Fruit fly (Drosophila melanogaster) whole organism, embryonic: ENCODE data around the gene Inx5.

Experiments used
- Asciz ChIP-seq: fragments of 200-800 bp; sonication (Bioruptor generic); optimal IDR thresholded peaks from 2 replicates; lab custom pipeline; 2017; ENCODE audit warnings: missing biosample characterization, mild to moderate bottlenecking, missing genetic modification characterization, missing genetic modification reagents
- B-H2 ChIP-seq: fragments of 200-800 bp; sonication (Bioruptor generic); optimal IDR thresholded peaks from 2 replicates; lab custom pipeline; 2018; ENCODE audit warnings: missing biosample characterization, mild to moderate bottlenecking, missing genetic modification characterization
- CG1024 ChIP-seq: fragments of 200-800 bp; sonication (Bioruptor generic); IDR thresholded peaks from 2 replicates; pipeline ENCODE4 v1.3.6; 2022; ENCODE audit warnings: missing biosample characterization, missing genetic modification characterization
- CG12155 ChIP-seq: fragments of 200-800 bp; sonication (Bioruptor generic); optimal IDR thresholded peaks from 3 replicates; lab custom pipeline; 2016; ENCODE audit warnings: missing biosample characterization, missing genetic modification characterization
- CG13287 ChIP-seq: fragments of 200-800 bp; sonication (Bioruptor generic); IDR thresholded peaks from 2 replicates; pipeline ENCODE4 v1.3.6; 2022; ENCODE audit warnings: missing biosample characterization, missing genetic modification characterization; ENCODE audit not compliant: partially characterized antibody
- CG13775 ChIP-seq: fragments of 200-800 bp; sonication (Bioruptor generic); optimal IDR thresholded peaks from 3 replicates; lab custom pipeline; 2017; ENCODE audit warnings: missing biosample characterization, mild to moderate bottlenecking, missing genetic modification characterization
- CG1647 ChIP-seq: fragments of 200-800 bp; sonication (Bioruptor generic); optimal IDR thresholded peaks from 3 replicates; lab custom pipeline; 2016; ENCODE audit warnings: missing biosample characterization, missing genetic modification characterization
- CG16815 ChIP-seq: fragments of 200-800 bp; sonication (Bioruptor generic); optimal IDR thresholded peaks from 3 replicates; lab custom pipeline; 2017; ENCODE audit warnings: missing biosample characterization, mild to moderate bottlenecking, missing genetic modification characterization
- CG17186 ChIP-seq: fragments of 200-800 bp; sonication (Bioruptor generic); optimal IDR thresholded peaks from 3 replicates; lab custom pipeline; 2017; ENCODE audit warnings: missing biosample characterization, missing genetic modification reagents, missing genetic modification characterization
- CG18599 ChIP-seq: fragments of 200-800 bp; sonication (Bioruptor generic); optimal IDR thresholded peaks from 3 replicates; lab custom pipeline; 2017; ENCODE audit warnings: missing biosample characterization, missing genetic modification characterization, mild to moderate bottlenecking, moderate library complexity, missing genetic modification reagents
- CG2116 ChIP-seq: fragments of 200-800 bp; sonication (Bioruptor generic); optimal IDR thresholded peaks from 3 replicates; lab custom pipeline; 2018; ENCODE audit warnings: missing biosample characterization, mild to moderate bottlenecking, missing genetic modification characterization
- CG31224 ChIP-seq: fragments of 200-800 bp; sonication (Bioruptor generic); IDR thresholded peaks from 2 replicates; pipeline ENCODE4 v1.3.6; 2022; ENCODE audit warnings: missing biosample characterization, missing genetic modification characterization
- CG33213 ChIP-seq: fragments of 200-800 bp; sonication (Bioruptor generic); optimal IDR thresholded peaks from 3 replicates; lab custom pipeline; 2016; ENCODE audit warnings: missing biosample characterization, missing genetic modification characterization
- CG3995 ChIP-seq: fragments of 200-800 bp; sonication (Bioruptor generic); optimal IDR thresholded peaks from 3 replicates; lab custom pipeline; 2016; ENCODE audit warnings: missing biosample characterization, missing genetic modification characterization
- CG4820 ChIP-seq: fragments of 200-800 bp; sonication (Bioruptor generic); optimal IDR thresholded peaks from 3 replicates; lab custom pipeline; 2016; ENCODE audit warnings: missing biosample characterization, missing genetic modification characterization
- CG6813 ChIP-seq: fragments of 200-800 bp; sonication (Bioruptor generic); optimal IDR thresholded peaks from 2 replicates; lab custom pipeline; 2017; ENCODE audit warnings: missing biosample characterization, missing genetic modification characterization, mild to moderate bottlenecking, moderate library complexity, missing genetic modification reagents
- CG8290 ChIP-seq, 3 experiments: fragments of 200-800 bp; sonication (Bioruptor generic); optimal IDR thresholded peaks; 2 replicates each; lab custom pipeline; 2016 to 2019; ENCODE audit warnings: missing biosample characterization in 3 of 3, missing genetic modification characterization in 3 of 3, mild to moderate bottlenecking in 2 of 3, moderate library complexity in 1 of 3
- CG9609 ChIP-seq: fragments of 200-800 bp; sonication (Bioruptor generic); optimal IDR thresholded peaks from 3 replicates; lab custom pipeline; 2016; ENCODE audit warnings: missing biosample characterization, missing genetic modification characterization
- CrebB ChIP-seq: fragments of 200-800 bp; sonication (Bioruptor generic); optimal IDR thresholded peaks from 3 replicates; lab custom pipeline; 2018; ENCODE audit warnings: missing biosample characterization, mild to moderate bottlenecking, missing genetic modification characterization
- E2f1 ChIP-seq: fragments of 200-800 bp; sonication (Bioruptor generic); IDR thresholded peaks from 2 replicates; pipeline ENCODE4 v1.3.6; 2022; ENCODE audit warnings: missing biosample characterization, missing genetic modification characterization
- ERR ChIP-seq: fragments of 200-800 bp; sonication (Bioruptor generic); optimal IDR thresholded peaks from 2 replicates; lab custom pipeline; 2016; ENCODE audit warnings: missing biosample characterization, missing genetic modification characterization
- HLH4C ChIP-seq: fragments of 200-800 bp; sonication (Bioruptor generic); IDR thresholded peaks from 3 replicates; pipeline ENCODE4 v1.3.6; 2022; ENCODE audit warnings: missing biosample characterization, missing genetic modification characterization; ENCODE audit not compliant: partially characterized antibody
- Nf-YA ChIP-seq: fragments of 200-800 bp; sonication (Bioruptor generic); IDR thresholded peaks from 2 replicates; pipeline ENCODE4 v1.3.6; 2022; ENCODE audit warnings: missing biosample characterization, missing genetic modification characterization
- Opbp ChIP-seq: fragments of 200-800 bp; sonication (Bioruptor generic); IDR thresholded peaks from 3 replicates; pipeline ENCODE4 v1.3.6; 2022; ENCODE audit warnings: missing biosample characterization, missing genetic modification characterization; ENCODE audit not compliant: partially characterized antibody
- Ptx1 ChIP-seq: fragments of 200-800 bp; sonication (Bioruptor generic); IDR thresholded peaks from 2 replicates; pipeline ENCODE4 v1.3.6; 2022; ENCODE audit warnings: missing biosample characterization, missing genetic modification characterization
- Xbp1 ChIP-seq: fragments of 200-800 bp; sonication (Bioruptor generic); optimal IDR thresholded peaks from 3 replicates; lab custom pipeline; 2016; ENCODE audit warnings: missing biosample characterization, mild to moderate bottlenecking, missing genetic modification characterization
- abd-A ChIP-seq: fragments of 200-800 bp; sonication (Bioruptor generic); optimal IDR thresholded peaks from 3 replicates; lab custom pipeline; 2019; ENCODE audit warnings: missing biosample characterization, mild to moderate bottlenecking, missing genetic modification characterization, moderate library complexity
- bcd ChIP-seq: fragments of 200-800 bp; sonication (Bioruptor generic); optimal IDR thresholded peaks from 2 replicates; lab custom pipeline; 2017; ENCODE audit warnings: missing biosample characterization, mild to moderate bottlenecking, missing genetic modification characterization
- corto ChIP-seq: fragments of 200-800 bp; sonication (Bioruptor generic); optimal IDR thresholded peaks from 2 replicates; lab custom pipeline; 2016; ENCODE audit warnings: missing biosample characterization, mild to moderate bottlenecking, missing genetic modification characterization, moderate library complexity
- crol ChIP-seq: fragments of 200-800 bp; sonication (Bioruptor generic); IDR thresholded peaks from 2 replicates; pipeline ENCODE4 v1.3.6; 2022; ENCODE audit warnings: missing biosample characterization, missing genetic modification characterization
- dati ChIP-seq: fragments of 200-800 bp; sonication (Bioruptor generic); IDR thresholded peaks from 2 replicates; pipeline ENCODE4 v1.3.6; 2022; ENCODE audit warnings: missing biosample characterization, missing genetic modification characterization
- exex ChIP-seq: fragments of 200-800 bp; sonication (Bioruptor generic); optimal IDR thresholded peaks from 4 replicates; lab custom pipeline; 2018; ENCODE audit warnings: missing biosample characterization, mild to moderate bottlenecking, missing genetic modification characterization, moderate library complexity
- gfzf ChIP-seq: fragments of 200-800 bp; sonication (Bioruptor generic); optimal IDR thresholded peaks from 2 replicates; lab custom pipeline; 2016; ENCODE audit warnings: missing biosample characterization, mild to moderate bottlenecking, missing genetic modification characterization, moderate library complexity
- gsb ChIP-seq: fragments of 200-800 bp; sonication (Bioruptor generic); IDR thresholded peaks from 2 replicates; pipeline ENCODE4 v1.3.6; 2022; ENCODE audit warnings: missing biosample characterization, missing genetic modification characterization
- hth ChIP-seq: fragments of >200 bp; optimal IDR thresholded peaks from 2 replicates; lab custom pipeline; 2017; ENCODE audit warnings: inconsistent platforms
- ind ChIP-seq: fragments of 200-800 bp; sonication (Bioruptor generic); optimal IDR thresholded peaks from 3 replicates; lab custom pipeline; 2016; ENCODE audit warnings: missing biosample characterization, missing genetic modification characterization
- jigr1 ChIP-seq: fragments of 200-800 bp; sonication (Bioruptor generic); IDR thresholded peaks from 3 replicates; pipeline ENCODE4 v1.3.6; 2022; ENCODE audit warnings: missing biosample characterization, missing genetic modification characterization
- klu ChIP-seq: fragments of 200-800 bp; sonication (Bioruptor generic); IDR thresholded peaks from 2 replicates; pipeline ENCODE4 v1.3.6; 2022; ENCODE audit warnings: missing biosample characterization, missing genetic modification characterization
- maf-S ChIP-seq: fragments of 200-800 bp; sonication (Bioruptor generic); optimal IDR thresholded peaks from 2 replicates; lab custom pipeline; 2016; ENCODE audit warnings: missing biosample characterization, missing genetic modification characterization
- nerfin-1 ChIP-seq: fragments of 200-800 bp; sonication (Bioruptor generic); optimal IDR thresholded peaks from 3 replicates; lab custom pipeline; 2019; ENCODE audit warnings: missing biosample characterization, mild to moderate bottlenecking, missing genetic modification characterization, moderate library complexity
- nom ChIP-seq: fragments of 200-800 bp; sonication (Bioruptor generic); optimal IDR thresholded peaks from 2 replicates; lab custom pipeline; 2017; ENCODE audit warnings: missing biosample characterization, missing genetic modification characterization, mild to moderate bottlenecking, moderate library complexity, missing genetic modification reagents
- rib ChIP-seq: fragments of 200-800 bp; sonication (Bioruptor generic); IDR thresholded peaks from 2 replicates; pipeline ENCODE4 v1.3.6; 2022; ENCODE audit warnings: missing biosample characterization, missing genetic modification characterization
- sim ChIP-seq: fragments of 200-800 bp; sonication (Bioruptor generic); IDR thresholded peaks from 2 replicates; pipeline ENCODE4 v1.3.6; 2022; ENCODE audit warnings: missing biosample characterization, missing genetic modification characterization
- sqz ChIP-seq: fragments of 200-800 bp; sonication (Bioruptor generic); optimal IDR thresholded peaks from 3 replicates; lab custom pipeline; 2018; ENCODE audit warnings: missing biosample characterization, mild to moderate bottlenecking, missing genetic modification characterization
- sr ChIP-seq: fragments of 200-800 bp; sonication (Bioruptor generic); IDR thresholded peaks from 3 replicates; pipeline ENCODE4 v1.3.6; 2022; ENCODE audit warnings: missing biosample characterization, missing genetic modification characterization
- twi ChIP-seq: fragments of 200-800 bp; optimal IDR thresholded peaks from 2 replicates; lab custom pipeline; 2019; ENCODE audit warnings: missing biosample characterization, mild to moderate bottlenecking, missing genetic modification characterization, moderate library complexity
- unc-4 ChIP-seq: fragments of 200-800 bp; sonication (Bioruptor generic); IDR thresholded peaks from 2 replicates; pipeline ENCODE4 v1.3.6; 2022; ENCODE audit warnings: missing biosample characterization, missing genetic modification characterization; ENCODE audit not compliant: partially characterized antibody
- wor ChIP-seq: fragments of 200-800 bp; sonication (Bioruptor generic); IDR thresholded peaks from 2 replicates; pipeline ENCODE4 v1.3.6; 2022; ENCODE audit warnings: missing biosample characterization, missing genetic modification characterization

Gene Inx5

DNA sequence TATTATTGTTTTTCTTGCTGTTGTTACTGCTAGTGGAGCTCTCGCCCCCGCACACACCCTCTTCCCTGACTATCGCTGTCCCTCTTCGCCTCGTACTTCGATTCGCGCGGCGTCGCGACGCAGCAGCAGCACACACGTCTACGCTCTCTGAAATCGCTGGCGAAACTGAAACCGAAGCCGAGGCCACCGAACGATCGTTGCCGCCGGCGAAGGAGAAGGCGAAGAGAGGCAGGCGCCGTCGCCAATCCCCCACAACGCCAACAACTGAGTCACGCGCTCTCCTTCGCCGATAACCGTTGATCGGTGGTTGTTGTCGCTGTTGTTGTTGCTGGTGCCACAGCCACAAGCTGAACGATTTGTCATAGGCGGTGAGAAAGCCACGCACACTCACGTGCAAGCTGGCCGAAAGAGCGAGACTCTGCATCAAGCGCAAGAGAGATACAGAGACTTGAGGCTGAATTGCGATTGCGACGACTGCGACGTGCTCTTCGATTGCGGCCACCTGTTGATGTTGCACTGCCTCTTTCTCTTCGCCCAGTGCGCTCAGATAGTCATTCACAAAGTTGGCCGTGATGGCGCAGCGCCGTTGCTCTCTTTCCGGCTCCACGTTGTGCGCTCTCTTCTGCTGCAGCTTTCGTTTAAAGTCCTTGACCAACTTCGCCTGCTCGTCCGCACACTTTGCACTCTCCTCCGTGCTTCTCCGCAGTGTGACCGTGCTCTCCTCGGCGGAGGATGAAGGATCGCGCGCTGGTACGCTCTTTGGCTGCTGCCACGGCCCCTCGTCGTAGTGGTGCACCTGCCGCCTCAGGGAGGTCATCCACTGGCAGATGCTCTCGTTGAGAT, 17.2 kb downstream of the Inx5 start (continued):
- TF ChIP-seq CG8290 (GFP tag; optimal IDR thresholded peaks at IDR 0.05; lab: Kevin White, UChicago) (no peak), CG8290 (tag; optimal IDR thresholded peaks at IDR 0.05; lab: Kevin White, UChicago) (peak in 1 of 2 experiments; percentile 70), exex (tag; lab: Kevin White, UChicago) (peak; percentile 51), CG9609 (GFP tag; lab: Kevin White, UChicago) (peak; percentile 9), ERR (GFP tag; lab: Kevin White, UChicago) (no peak), Asciz (no peak), CG18599 (peak; percentile 48), gfzf (GFP tag; lab: Kevin White, UChicago) (no peak), corto (GFP tag; lab: Kevin White, UChicago) (no peak), Nf-YA (peak; percentile 14; the same call in 1 of the 2 replicates), hth (no peak), CG13287 (GFP tag; lab: Robert Waterston, UW) (peak; percentile 49; the same call in 1 of the 2 replicates), sqz (GFP tag; lab: Kevin White, UChicago) (no peak), dati (0 out of 2 replicates have a peak, but pooled peaks have one; percentile 4), CG31224 (GFP tag; lab: Robert Waterston, UW) (no peak), rib (GFP tag; lab: Robert Waterston, UW) (peak; percentile 83; the same call in 1 of the 2 replicates), jigr1 (no peak), nom (peak; percentile 31), CG6813 (GFP tag; lab: Kevin White, UChicago) (peak; percentile 28), CG16815 (no peak), twi (tag; lab: Kevin White, UChicago) (no peak), nerfin-1 (tag; lab: Kevin White, UChicago) (no peak), wor (GFP tag; lab: Robert Waterston, UW) (no peak), E2f1 (GFP tag; lab: Robert Waterston, UW) (no peak), Ptx1 (GFP tag; lab: Robert Waterston, UW) (no peak), gsb (GFP tag; lab: Robert Waterston, UW) (no peak), crol (GFP tag; lab: Robert Waterston, UW) (peak; percentile 96), Xbp1 (GFP tag; lab: Kevin White, UChicago) (no peak), unc-4 (GFP tag; lab: Robert Waterston, UW) (0 out of 2 replicates have a peak, but pooled peaks have one; percentile 21), CG1024 (GFP tag; lab: Robert Waterston, UW) (no peak), B-H2 (GFP tag; lab: Kevin White, UChicago) (no peak), CG13775 (GFP tag; lab: Kevin White, UChicago) (no peak), HLH4C (GFP tag; lab: Robert Waterston, UW) (peak; percentile 28; the same call in 1 of the 3 replicates), abd-A (peak; percentile 24), CG12155 (GFP tag; lab: Kevin White, UChicago) (no peak), bcd (no peak), ind (GFP tag; lab: Kevin White, UChicago) (no peak), CG33213 (GFP tag; lab: Kevin White, UChicago) (no peak), CrebB (peak; percentile 18), CG3995 (GFP tag; lab: Kevin White, UChicago) (no peak), maf-S (GFP tag; lab: Kevin White, UChicago) (no peak), sim (GFP tag; lab: Robert Waterston, UW) (no peak), sr (0 out of 3 replicates have a peak, but pooled peaks have one; percentile 50), CG4820 (GFP tag; lab: Kevin White, UChicago) (no peak), Opbp (GFP tag; lab: Robert Waterston, UW) (0 out of 3 replicates have a peak, but pooled peaks have one; percentile 55), klu (GFP tag; lab: Robert Waterston, UW) (no peak), CG2116 (GFP tag; lab: Kevin White, UChicago) (no peak), CG17186 (GFP tag; lab: Kevin White, UChicago) (no peak), CG1647 (GFP tag; lab: Kevin White, UChicago) (no peak)
